Fruit fly (Drosophila melanogaster) whole organism, embryonic: ENCODE measurements around the gene mus301.

Experiments
- Antp ChIP-seq: fragments of 200-800 bp; sonication (Bioruptor generic); optimal IDR thresholded peaks from 3 replicates; lab custom pipeline; 2016; ENCODE audit warnings: missing biosample characterization, missing genetic modification characterization
- Asciz ChIP-seq: fragments of 200-800 bp; sonication (Bioruptor generic); optimal IDR thresholded peaks from 2 replicates; lab custom pipeline; 2017; ENCODE audit warnings: missing biosample characterization, mild to moderate bottlenecking, missing genetic modification characterization, missing genetic modification reagents
- BEAF-32 ChIP-seq: fragments of 200-800 bp; sonication (Bioruptor generic); optimal IDR thresholded peaks from 3 replicates; lab custom pipeline; 2017; ENCODE audit warnings: missing biosample characterization, missing genetic modification characterization, mild to moderate bottlenecking, moderate library complexity, missing genetic modification reagents
- CG11247 ChIP-seq: fragments of 200-800 bp; sonication (Bioruptor generic); IDR thresholded peaks from 2 replicates; pipeline ENCODE4 v1.3.6; 2022; ENCODE audit warnings: missing biosample characterization, missing genetic modification characterization
- CG11695 ChIP-seq: fragments of 200-800 bp; sonication (Bioruptor generic); IDR thresholded peaks from 3 replicates; pipeline ENCODE4 v1.3.6; 2022; ENCODE audit warnings: missing biosample characterization, missing genetic modification characterization
- CG12236 ChIP-seq: fragments of 200-800 bp; sonication (Bioruptor generic); optimal IDR thresholded peaks from 2 replicates; lab custom pipeline; 2016; ENCODE audit warnings: missing biosample characterization, missing genetic modification characterization
- CG12299 ChIP-seq: fragments of 200-800 bp; sonication (Bioruptor generic); optimal IDR thresholded peaks from 2 replicates; lab custom pipeline; 2018; ENCODE audit warnings: missing biosample characterization, mild to moderate bottlenecking, missing genetic modification characterization
- CG13775 ChIP-seq: fragments of 200-800 bp; sonication (Bioruptor generic); optimal IDR thresholded peaks from 3 replicates; lab custom pipeline; 2017; ENCODE audit warnings: missing biosample characterization, mild to moderate bottlenecking, missing genetic modification characterization
- CG17361 ChIP-seq: fragments of 200-800 bp; sonication (Bioruptor generic); IDR thresholded peaks from 3 replicates; pipeline ENCODE4 v1.3.6; 2022; ENCODE audit warnings: missing biosample characterization, missing genetic modification characterization
- CG18476 ChIP-seq: fragments of 200-800 bp; sonication (Bioruptor generic); optimal IDR thresholded peaks from 2 replicates; lab custom pipeline; 2016; ENCODE audit warnings: missing biosample characterization, mild to moderate bottlenecking, missing genetic modification characterization
- CG2116 ChIP-seq: fragments of 200-800 bp; sonication (Bioruptor generic); optimal IDR thresholded peaks from 3 replicates; lab custom pipeline; 2018; ENCODE audit warnings: missing biosample characterization, mild to moderate bottlenecking, missing genetic modification characterization
- CG2129 ChIP-seq: fragments of 200-800 bp; sonication (Bioruptor generic); IDR thresholded peaks from 2 replicates; pipeline ENCODE4 v1.3.6; 2022; ENCODE audit warnings: missing biosample characterization, missing genetic modification characterization; ENCODE audit not compliant: partially characterized antibody
- CG3065 ChIP-seq: fragments of 200-800 bp; sonication (Bioruptor generic); optimal IDR thresholded peaks from 2 replicates; lab custom pipeline; 2016; ENCODE audit warnings: missing biosample characterization, missing genetic modification characterization
- CG31388 ChIP-seq: fragments of 200-800 bp; sonication (Bioruptor generic); optimal IDR thresholded peaks from 2 replicates; lab custom pipeline; 2016; ENCODE audit warnings: missing biosample characterization, missing genetic modification characterization
- CG32772 ChIP-seq: fragments of 200-800 bp; sonication (Bioruptor generic); IDR thresholded peaks from 2 replicates; pipeline ENCODE4 v1.3.6; 2022; ENCODE audit warnings: missing biosample characterization, missing genetic modification characterization
- CG3281 ChIP-seq: fragments of 200-800 bp; sonication (Bioruptor generic); optimal IDR thresholded peaks from 3 replicates; lab custom pipeline; 2017; ENCODE audit warnings: missing biosample characterization, mild to moderate bottlenecking, missing genetic modification characterization
- CG3407 ChIP-seq: fragments of 200-800 bp; sonication (Bioruptor generic); optimal IDR thresholded peaks from 2 replicates; lab custom pipeline; 2018; ENCODE audit warnings: missing biosample characterization, mild to moderate bottlenecking, missing genetic modification characterization
- CG5245 ChIP-seq: fragments of 200-800 bp; sonication (Bioruptor generic); optimal IDR thresholded peaks from 3 replicates; lab custom pipeline; 2016; ENCODE audit warnings: missing biosample characterization, missing genetic modification characterization
- CG6854 ChIP-seq: fragments of 200-800 bp; sonication (Bioruptor generic); optimal IDR thresholded peaks from 3 replicates; lab custom pipeline; 2017; ENCODE audit warnings: missing biosample characterization, mild to moderate bottlenecking, missing genetic modification characterization
- CG7963 ChIP-seq: fragments of 200-800 bp; sonication (Bioruptor generic); IDR thresholded peaks from 3 replicates; pipeline ENCODE4 v1.3.6; 2022; ENCODE audit warnings: missing biosample characterization, missing genetic modification characterization; ENCODE audit not compliant: partially characterized antibody
- CG8478 ChIP-seq: fragments of >200 bp; optimal IDR thresholded peaks from 2 replicates; lab custom pipeline; 2018
- CG9932 ChIP-seq: fragments of 200-800 bp; sonication (Bioruptor generic); IDR thresholded peaks from 2 replicates; pipeline ENCODE4 v1.3.6; 2022; ENCODE audit warnings: missing biosample characterization, missing genetic modification characterization
- Dp ChIP-seq: fragments of 200-800 bp; sonication (Bioruptor generic); optimal IDR thresholded peaks from 2 replicates; lab custom pipeline; 2018; ENCODE audit warnings: missing biosample characterization, mild to moderate bottlenecking, missing genetic modification characterization, moderate library complexity
- Fer1 ChIP-seq: fragments of 200-800 bp; sonication (Bioruptor generic); optimal IDR thresholded peaks from 2 replicates; lab custom pipeline; 2017; ENCODE audit warnings: missing biosample characterization, mild to moderate bottlenecking, missing genetic modification characterization
- H2.0 ChIP-seq: fragments of 200-800 bp; sonication (Bioruptor generic); IDR thresholded peaks from 2 replicates; pipeline ENCODE4 v1.3.6; 2022; ENCODE audit warnings: missing biosample characterization, missing genetic modification characterization
- Hr78 ChIP-seq, 2 experiments: fragments of 200-800 bp in 1 of 2; fragments of >200 bp in 1 of 2; sonication (Bioruptor generic) in 1 of 2; optimal IDR thresholded peaks; 2 replicates each; lab custom pipeline; 2017 to 2019; ENCODE audit warnings: missing biosample characterization in 2 of 2, missing genetic modification characterization in 2 of 2, mild to moderate bottlenecking in 1 of 2, moderate library complexity in 1 of 2
- Mrtf ChIP-seq: fragments of 200-800 bp; sonication (Bioruptor generic); IDR thresholded peaks from 3 replicates; pipeline ENCODE4 v1.3.6; 2022; ENCODE audit warnings: missing biosample characterization, missing genetic modification characterization
- Ssrp ChIP-seq: fragments of 200-800 bp; sonication (Bioruptor generic); optimal IDR thresholded peaks from 2 replicates; lab custom pipeline; 2018; ENCODE audit warnings: missing biosample characterization, mild to moderate bottlenecking, missing genetic modification characterization, moderate library complexity
- TFAM ChIP-seq: fragments of 200-800 bp; sonication (Bioruptor generic); optimal IDR thresholded peaks from 2 replicates; lab custom pipeline; 2017; ENCODE audit warnings: missing biosample characterization, missing genetic modification characterization, inconsistent platforms
- Trl ChIP-seq, 3 experiments: fragments of >200 bp in 2 of 3; fragments of 200-800 bp in 1 of 3; sonication (Bioruptor generic) in 1 of 3; optimal IDR thresholded peaks; 2 replicates in 1 of 3; 3 replicates in 2 of 3; lab custom pipeline; 2016 to 2017; ENCODE audit warnings: missing biosample characterization in 1 of 3, missing genetic modification characterization in 1 of 3
- al ChIP-seq: fragments of 200-800 bp; sonication (Bioruptor generic); IDR thresholded peaks from 2 replicates; pipeline ENCODE4 v1.3.6; 2022; ENCODE audit warnings: missing biosample characterization, missing genetic modification characterization
- amos ChIP-seq: fragments of 200-800 bp; sonication (Bioruptor generic); IDR thresholded peaks from 2 replicates; pipeline ENCODE4 v1.3.6; 2022; ENCODE audit warnings: missing biosample characterization, missing genetic modification characterization; ENCODE audit not compliant: partially characterized antibody
- aop ChIP-seq: fragments of 200-800 bp; sonication (Bioruptor generic); IDR thresholded peaks from 2 replicates; pipeline ENCODE4 v1.3.6; 2022; ENCODE audit warnings: missing biosample characterization, missing genetic modification characterization
- cad ChIP-seq: fragments of >200 bp; optimal IDR thresholded peaks from 2 replicates; lab custom pipeline; 2017; ENCODE audit warnings: missing biosample characterization, missing genetic modification characterization
- ci ChIP-seq: fragments of 200-800 bp; sonication (Bioruptor generic); IDR thresholded peaks from 3 replicates; pipeline ENCODE4 v1.3.6; 2022; ENCODE audit warnings: missing biosample characterization, missing genetic modification characterization
- cwo ChIP-seq: fragments of 200-800 bp; sonication (Bioruptor generic); optimal IDR thresholded peaks from 3 replicates; lab custom pipeline; 2017; ENCODE audit warnings: missing biosample characterization, missing genetic modification characterization, mild to moderate bottlenecking, moderate library complexity, missing genetic modification reagents
- ems ChIP-seq: fragments of 200-800 bp; sonication (Bioruptor generic); optimal IDR thresholded peaks from 3 replicates; lab custom pipeline; 2016; ENCODE audit warnings: missing biosample characterization, missing genetic modification characterization
- ewg ChIP-seq: fragments of 200-800 bp; sonication (Bioruptor generic); optimal IDR thresholded peaks from 3 replicates; lab custom pipeline; 2017; ENCODE audit warnings: mild to moderate bottlenecking, missing biosample characterization, missing genetic modification reagents, missing genetic modification characterization
- gce ChIP-seq: fragments of 200-800 bp; sonication (Bioruptor generic); IDR thresholded peaks from 3 replicates; pipeline ENCODE4 v1.3.6; 2022; ENCODE audit warnings: missing biosample characterization, missing genetic modification characterization
- grn ChIP-seq: fragments of 200-800 bp; sonication (Bioruptor generic); optimal IDR thresholded peaks from 3 replicates; lab custom pipeline; 2017; ENCODE audit warnings: missing biosample characterization, missing genetic modification characterization
- jumu ChIP-seq: fragments of 200-800 bp; sonication (Bioruptor generic); optimal IDR thresholded peaks from 3 replicates; lab custom pipeline; 2016; ENCODE audit warnings: missing biosample characterization, missing genetic modification characterization
- klu ChIP-seq: fragments of 200-800 bp; sonication (Bioruptor generic); IDR thresholded peaks from 2 replicates; pipeline ENCODE4 v1.3.6; 2022; ENCODE audit warnings: missing biosample characterization, missing genetic modification characterization
- pzg ChIP-seq: fragments of 200-800 bp; sonication (Bioruptor generic); optimal IDR thresholded peaks from 3 replicates; lab custom pipeline; 2018; ENCODE audit warnings: missing biosample characterization, mild to moderate bottlenecking, missing genetic modification characterization, moderate library complexity
- repo ChIP-seq: fragments of 200-800 bp; sonication (Bioruptor generic); optimal IDR thresholded peaks from 2 replicates; lab custom pipeline; 2016; ENCODE audit warnings: missing biosample characterization, missing genetic modification characterization
- rib ChIP-seq: fragments of 200-800 bp; sonication (Bioruptor generic); IDR thresholded peaks from 2 replicates; pipeline ENCODE4 v1.3.6; 2022; ENCODE audit warnings: missing biosample characterization, missing genetic modification characterization
- sens ChIP-seq: fragments of 200-800 bp; sonication (Bioruptor generic); peaks from one replicate; lab custom pipeline; 2016; ENCODE audit warnings: missing biosample characterization, missing genetic modification characterization
- shn ChIP-seq: fragments of 200-800 bp; sonication (Bioruptor generic); optimal IDR thresholded peaks from 3 replicates; lab custom pipeline; 2016; ENCODE audit warnings: missing biosample characterization, missing genetic modification characterization
- slbo ChIP-seq: fragments of 200-800 bp; sonication (Bioruptor generic); IDR thresholded peaks from 2 replicates; pipeline ENCODE4 v1.3.6; 2022; ENCODE audit warnings: missing biosample characterization, missing genetic modification characterization
- slp2 ChIP-seq: fragments of 200-800 bp; sonication (Bioruptor generic); optimal IDR thresholded peaks from 2 replicates; lab custom pipeline; 2016; ENCODE audit warnings: missing biosample characterization, missing genetic modification characterization
- tgo ChIP-seq: fragments of 200-800 bp; sonication (Bioruptor generic); IDR thresholded peaks from 3 replicates; pipeline ENCODE4 v1.3.6; 2022; ENCODE audit warnings: missing biosample characterization, missing genetic modification characterization
- tna ChIP-seq: fragments of 200-800 bp; sonication (Bioruptor generic); IDR thresholded peaks from 2 replicates; pipeline ENCODE4 v1.3.6; 2022; ENCODE audit warnings: missing biosample characterization, missing genetic modification characterization; ENCODE audit not compliant: partially characterized antibody

Gene mus301

DNA sequence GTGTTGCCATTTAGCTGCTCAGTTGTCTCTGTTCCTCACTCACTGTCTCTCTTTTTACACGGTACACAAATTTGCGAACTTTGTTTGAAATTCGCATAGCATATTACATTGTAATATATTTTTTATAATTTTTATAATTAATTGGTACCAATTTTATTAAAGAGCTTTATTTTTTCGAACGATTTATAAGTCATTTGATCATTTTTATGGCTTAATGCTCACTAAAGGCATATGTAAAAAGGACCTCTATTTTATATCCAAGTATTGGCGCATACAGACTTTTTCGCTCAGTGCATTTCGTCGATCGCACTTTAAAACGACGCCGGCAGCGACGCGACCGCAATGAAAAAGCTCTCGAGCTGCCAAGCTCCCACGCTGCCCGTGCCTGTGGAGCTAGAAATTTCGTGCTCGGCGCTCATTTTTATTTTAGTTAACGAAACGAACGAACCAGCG lies 41.5 kb upstream of the mus301 start (continued):
- TF ChIP-seq CG2129 (GFP tag; lab: Robert Waterston, UW) (no peak), shn (GFP tag; lab: Kevin White, UChicago) (peak; percentile 82), CG7963 (GFP tag; lab: Robert Waterston, UW) (no peak), cad (no peak), Ssrp (tag; lab: Kevin White, UChicago) (peak; percentile 88), sens (GFP tag; lab: Kevin White, UChicago) (peak; percentile 96), CG11247 (GFP tag; lab: Robert Waterston, UW) (peak; percentile 96), Hr78 (GFP tag; optimal IDR thresholded peaks at IDR 0.05; lab: Kevin White, UChicago) (peak in 1 of 2 experiments; percentile 61), CG11695 (GFP tag; lab: Robert Waterston, UW) (peak; percentile 96), klu (peak; percentile 96), CG12236 (GFP tag; lab: Kevin White, UChicago) (peak; percentile 30), cwo (GFP tag; lab: Kevin White, UChicago) (peak; percentile 97), repo (GFP tag; lab: Kevin White, UChicago) (peak; percentile 56), ems (GFP tag; lab: Kevin White, UChicago) (peak; percentile 88), ewg (peak; percentile 82), CG32772 (peak; percentile 90), slp2 (GFP tag; lab: Kevin White, UChicago) (peak; percentile 63), amos (GFP tag; lab: Robert Waterston, UW) (no peak), Dp (GFP tag; lab: Kevin White, UChicago) (peak; percentile 14), CG17361 (peak; percentile 96), CG2116 (GFP tag; lab: Kevin White, UChicago) (peak; percentile 78), al (GFP tag; lab: Robert Waterston, UW) (peak; percentile 97), grn (peak; percentile 33), pzg (GFP tag; lab: Kevin White, UChicago) (peak; percentile 7), tgo (peak; percentile 95), ci (GFP tag; lab: Robert Waterston, UW) (peak; percentile 83), gce (GFP tag; lab: Robert Waterston, UW) (peak; percentile 76; the same call in 1 of the 3 replicates), CG3065 (GFP tag; lab: Kevin White, UChicago) (peak; percentile 82), jumu (GFP tag; lab: Kevin White, UChicago) (peak; percentile 67), CG3281 (GFP tag; lab: Kevin White, UChicago) (peak; percentile 97), CG9932 (GFP tag; lab: Robert Waterston, UW) (peak; percentile 98), Asciz (GFP tag; lab: Kevin White, UChicago) (peak; percentile 84), CG8478 (no peak), Antp (GFP tag; lab: Kevin White, UChicago) (peak; percentile 78), CG12299 (tag; lab: Kevin White, UChicago) (peak; percentile 94), slbo (GFP tag; lab: Robert Waterston, UW) (peak; percentile 98), CG3407 (peak; percentile 80), CG5245 (GFP tag; lab: Kevin White, UChicago) (peak; percentile 74), Trl (optimal IDR thresholded peaks at IDR 0.05; lab: Kevin White, UChicago) (peak in 1 of 2 experiments; percentile 73), Trl (GFP tag; optimal IDR thresholded peaks at IDR 0.05; lab: Kevin White, UChicago) (peak; percentile 72), BEAF-32 (GFP tag; lab: Kevin White, UChicago) (peak; percentile 17), Fer1 (peak; percentile 99), tna (GFP tag; lab: Robert Waterston, UW) (no peak), rib (peak; percentile 97), TFAM (GFP tag; lab: Kevin White, UChicago) (no peak), CG13775 (GFP tag; lab: Kevin White, UChicago) (peak; percentile 96), CG6854 (GFP tag; lab: Kevin White, UChicago) (peak; percentile 91), CG18476 (GFP tag; lab: Kevin White, UChicago) (peak; percentile 88), H2.0 (GFP tag; lab: Robert Waterston, UW) (peak; percentile 90), CG31388 (GFP tag; lab: Kevin White, UChicago) (peak; percentile 79), aop (GFP tag; lab: Robert Waterston, UW) (no peak), Mrtf (GFP tag; lab: Robert Waterston, UW) (peak; percentile 93)
